Fruit fly (Drosophila melanogaster): ENCODE data around the gene CG33169.

DNA sequence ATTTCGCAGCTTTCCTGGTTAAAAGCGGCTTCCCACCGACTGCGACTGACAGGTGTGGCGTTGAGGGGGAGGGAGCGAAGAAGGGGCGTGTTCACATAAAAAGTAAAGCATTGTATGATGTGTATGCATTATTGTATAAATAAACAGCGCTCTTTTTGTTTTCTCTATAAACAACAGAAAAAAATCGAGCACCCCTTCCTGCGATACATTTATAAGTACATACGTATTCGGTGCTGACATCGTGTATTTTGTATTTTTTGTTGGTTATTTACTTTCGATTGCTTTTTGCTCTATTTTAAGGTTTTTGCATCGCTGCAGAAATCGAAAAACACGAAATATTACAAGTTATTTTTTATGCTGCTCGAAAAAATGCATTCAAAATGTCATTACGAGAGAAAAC, 37.4 kb upstream of the CG33169 start:
- TF ChIP-seq pb (GFP tag; optimal IDR thresholded peaks at IDR 0.05) (no peak), Trl (optimal IDR thresholded peaks at IDR 0.05) (peak in 1 of 2 experiments; percentile 3), Trl (GFP tag; optimal IDR thresholded peaks at IDR 0.05) (no peak), CG16813 (GFP tag; IDR thresholded peaks at IDR 0.05; ENCODE audit: partially characterized antibody) (no peak), Poxn (GFP tag; IDR thresholded peaks at IDR 0.05) (no peak), Sry-δ (GFP tag; optimal IDR thresholded peaks at IDR 0.05) (no peak), eyg (GFP tag; optimal IDR thresholded peaks at IDR 0.05) (no peak), CG11695 (GFP tag; IDR thresholded peaks at IDR 0.05) (no peak), onecut (GFP tag; IDR thresholded peaks at IDR 0.05) (no peak)
